Fruit fly (Drosophila melanogaster): Measurements from ENCODE around the gene Ugt304A1.

The Ugt304A1 gene

DNA sequence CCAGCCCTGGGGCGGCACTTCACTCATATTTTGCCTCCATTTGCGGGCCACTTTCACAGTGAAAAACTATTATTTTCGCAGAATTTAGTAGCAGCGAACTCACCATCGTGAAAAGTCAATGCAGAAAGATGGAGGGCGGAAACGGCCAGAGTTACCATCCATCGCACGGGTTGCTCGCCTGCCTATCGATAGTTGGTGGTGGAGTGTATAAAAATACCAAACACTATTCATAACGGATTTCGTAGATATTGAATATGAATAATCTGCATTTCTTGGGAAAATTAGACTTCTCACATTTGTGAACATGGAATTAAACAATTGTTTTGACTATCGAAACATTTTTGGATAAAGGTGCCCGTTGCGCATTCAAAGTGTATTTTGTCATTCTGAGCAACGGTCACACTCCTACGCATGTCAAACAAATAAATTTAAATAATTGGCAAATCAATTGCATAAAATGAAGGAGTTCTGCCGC is 41.0 kb upstream of the Ugt304A1 start, which contains the start of the genes RpS25 and CG4820 (continued):
- TF ChIP-seq Chrac-16 (GFP tag; optimal IDR thresholded peaks at IDR 0.05) (peak; percentile 58), CG9437 (GFP tag; optimal IDR thresholded peaks at IDR 0.05) (peak; percentile 82), CG15073 (GFP tag; optimal IDR thresholded peaks at IDR 0.05) (peak; percentile 9), wek (GFP tag; optimal IDR thresholded peaks at IDR 0.05) (peak; percentile 92), sug (tag; optimal IDR thresholded peaks at IDR 0.05) (peak; percentile 92), Dbx (GFP tag; IDR thresholded peaks at IDR 0.05) (peak; percentile 92), h (optimal IDR thresholded peaks at IDR 0.05) (no peak), Lhr (GFP tag; optimal IDR thresholded peaks at IDR 0.05) (peak; percentile 90), trh (GFP tag; optimal IDR thresholded peaks at IDR 0.05) (peak; percentile 86), CG15011 (GFP tag; optimal IDR thresholded peaks at IDR 0.05) (peak; percentile 91), D (optimal IDR thresholded peaks at IDR 0.05) (no peak), D (GFP tag; optimal IDR thresholded peaks at IDR 0.05) (peak; percentile 86), CG12659 (GFP tag; optimal IDR thresholded peaks at IDR 0.05) (peak; percentile 98), cg (GFP tag; optimal IDR thresholded peaks at IDR 0.05) (no peak), dati (GFP tag; IDR thresholded peaks at IDR 0.05) (peak; percentile 84), ac (GFP tag; optimal IDR thresholded peaks at IDR 0.05) (peak; percentile 82), phol (tag; optimal IDR thresholded peaks at IDR 0.05) (peak; percentile 100), insv (GFP tag; optimal IDR thresholded peaks at IDR 0.05) (peak in 1 of 2 experiments; percentile 84), mld (GFP tag; IDR thresholded peaks at IDR 0.05; ENCODE audit: partially characterized antibody) (peak; percentile 65; the same call in 1 of the 3 replicates), sd (tag; optimal IDR thresholded peaks at IDR 0.05) (peak; percentile 57), tgo (GFP tag; IDR thresholded peaks at IDR 0.05) (peak; percentile 88), CG7745 (tag; optimal IDR thresholded peaks at IDR 0.05) (peak; percentile 39), vnd (GFP tag; IDR thresholded peaks at IDR 0.05; ENCODE audit: partially characterized antibody) (peak; percentile 82), klu (GFP tag; IDR thresholded peaks at IDR 0.05) (peak; percentile 59), Drgx (GFP tag; IDR thresholded peaks at IDR 0.05) (peak; percentile 60), stwl (tag; optimal IDR thresholded peaks at IDR 0.05) (peak; percentile 88), vvl (GFP tag; IDR thresholded peaks at IDR 0.05) (peak; percentile 91), CrebB (tag; optimal IDR thresholded peaks at IDR 0.05) (peak; percentile 97), exex (tag; optimal IDR thresholded peaks at IDR 0.05) (peak; percentile 69), CG43689 (GFP tag; IDR thresholded peaks at IDR 0.05) (peak; percentile 79), CG2116 (GFP tag; optimal IDR thresholded peaks at IDR 0.05) (peak; percentile 95), sisA (GFP tag; IDR thresholded peaks at IDR 0.05) (peak; percentile 40; the same call in 1 of the 2 replicates), grau (tag; optimal IDR thresholded peaks at IDR 0.05) (peak; percentile 86), CoRest (tag; optimal IDR thresholded peaks at IDR 0.05) (peak; percentile 85), CG9215 (GFP tag; IDR thresholded peaks at IDR 0.05) (peak; percentile 65), pum (GFP tag; optimal IDR thresholded peaks at IDR 0.05) (peak; percentile 78), Nf-YA (GFP tag; IDR thresholded peaks at IDR 0.05) (peak; percentile 79), Fer2 (tag; optimal IDR thresholded peaks at IDR 0.05) (peak; percentile 85), sens (GFP tag) (peak; percentile 98), ATbp (GFP tag; optimal IDR thresholded peaks at IDR 0.05) (peak; percentile 87), CG18619 (GFP tag; optimal IDR thresholded peaks at IDR 0.05) (peak; percentile 95), CG14710 (tag; optimal IDR thresholded peaks at IDR 0.05) (peak; percentile 96), psq (GFP tag; optimal IDR thresholded peaks at IDR 0.05) (peak; percentile 75), dimm (GFP tag; IDR thresholded peaks at IDR 0.05) (peak; percentile 54), CkIIα-i1 (GFP tag; IDR thresholded peaks at IDR 0.05) (no peak), inv (GFP tag; IDR thresholded peaks at IDR 0.05; ENCODE audit: partially characterized antibody) (peak; percentile 78), sna (GFP tag; IDR thresholded peaks at IDR 0.05; ENCODE audit: partially characterized antibody) (peak; percentile 89), disco-r (GFP tag; optimal IDR thresholded peaks at IDR 0.05) (peak; percentile 92), Lpt (GFP tag; optimal IDR thresholded peaks at IDR 0.05) (no peak), E2f1 (GFP tag; IDR thresholded peaks at IDR 0.05) (peak; percentile 78), CG12769 (tag; optimal IDR thresholded peaks at IDR 0.05) (peak; percentile 93)
